Fruit fly (Drosophila melanogaster) whole organism, embryonic: ENCODE measurements around the gene Mical.

Experiments used
- Abd-B ChIP-seq: fragments of 200-800 bp; sonication (Bioruptor generic); optimal IDR thresholded peaks from 2 replicates; lab custom pipeline; 2018; ENCODE audit warnings: missing biosample characterization, mild to moderate bottlenecking, missing genetic modification characterization, moderate library complexity
- BEAF-32 ChIP-seq: fragments of 200-800 bp; sonication (Bioruptor generic); optimal IDR thresholded peaks from 3 replicates; lab custom pipeline; 2017; ENCODE audit warnings: missing biosample characterization, missing genetic modification characterization, mild to moderate bottlenecking, moderate library complexity, missing genetic modification reagents
- CG10431 ChIP-seq: fragments of 200-800 bp; sonication (Bioruptor generic); optimal IDR thresholded peaks from 3 replicates; lab custom pipeline; 2018; ENCODE audit warnings: missing biosample characterization, mild to moderate bottlenecking, missing genetic modification characterization
- CG12391 ChIP-seq: fragments of 200-800 bp; sonication (Bioruptor generic); optimal IDR thresholded peaks from 3 replicates; lab custom pipeline; 2018; ENCODE audit warnings: missing biosample characterization, mild to moderate bottlenecking, missing genetic modification characterization, moderate library complexity
- CG12659 ChIP-seq: fragments of 200-800 bp; sonication (Bioruptor generic); optimal IDR thresholded peaks from 3 replicates; lab custom pipeline; 2017; ENCODE audit warnings: mild to moderate bottlenecking, missing biosample characterization, missing genetic modification reagents, missing genetic modification characterization
- CG12769 ChIP-seq: fragments of 200-800 bp; sonication (Bioruptor generic); optimal IDR thresholded peaks from 2 replicates; lab custom pipeline; 2019; ENCODE audit warnings: missing biosample characterization, mild to moderate bottlenecking, missing genetic modification characterization, moderate library complexity
- CG13424 ChIP-seq: fragments of 200-800 bp; sonication (Bioruptor generic); optimal IDR thresholded peaks from 2 replicates; lab custom pipeline; 2019; ENCODE audit warnings: missing biosample characterization, mild to moderate bottlenecking, missing genetic modification characterization, moderate library complexity
- CG14667 ChIP-seq: fragments of 200-800 bp; sonication (Bioruptor generic); IDR thresholded peaks from 2 replicates; pipeline ENCODE4 v1.3.6; 2022; ENCODE audit warnings: missing biosample characterization, missing genetic modification characterization
- CG15269 ChIP-seq: fragments of 200-800 bp; sonication (Bioruptor generic); optimal IDR thresholded peaks from 2 replicates; lab custom pipeline; 2018; ENCODE audit warnings: missing biosample characterization, mild to moderate bottlenecking, missing genetic modification characterization, moderate library complexity
- CG15601 ChIP-seq: fragments of 200-800 bp; sonication (Bioruptor generic); optimal IDR thresholded peaks from 3 replicates; lab custom pipeline; 2019; ENCODE audit warnings: missing biosample characterization, mild to moderate bottlenecking, missing genetic modification characterization, moderate library complexity
- CG1603 ChIP-seq: fragments of 200-800 bp; sonication (Bioruptor generic); optimal IDR thresholded peaks from 2 replicates; lab custom pipeline; 2019; ENCODE audit warnings: missing biosample characterization, mild to moderate bottlenecking, missing genetic modification characterization, moderate library complexity
- CG17359 ChIP-seq: fragments of 200-800 bp; sonication (Bioruptor generic); optimal IDR thresholded peaks from 3 replicates; lab custom pipeline; 2018; ENCODE audit warnings: missing biosample characterization, mild to moderate bottlenecking, missing genetic modification characterization, moderate library complexity
- CG17385 ChIP-seq: fragments of 200-800 bp; sonication (Bioruptor generic); optimal IDR thresholded peaks from 3 replicates; lab custom pipeline; 2018; ENCODE audit warnings: missing biosample characterization, mild to moderate bottlenecking, missing genetic modification characterization
- CG17829 ChIP-seq: fragments of 200-800 bp; optimal IDR thresholded peaks from 2 replicates; lab custom pipeline; 2019; ENCODE audit warnings: missing biosample characterization, mild to moderate bottlenecking, missing genetic modification characterization, moderate library complexity
- CG18262 ChIP-seq: fragments of 200-800 bp; optimal IDR thresholded peaks from 3 replicates; lab custom pipeline; 2019; ENCODE audit warnings: missing biosample characterization, mild to moderate bottlenecking, missing genetic modification characterization, moderate library complexity
- CG18599 ChIP-seq: fragments of 200-800 bp; sonication (Bioruptor generic); optimal IDR thresholded peaks from 3 replicates; lab custom pipeline; 2017; ENCODE audit warnings: missing biosample characterization, missing genetic modification characterization, mild to moderate bottlenecking, moderate library complexity, missing genetic modification reagents
- CG18619 ChIP-seq: fragments of 200-800 bp; sonication (Bioruptor generic); optimal IDR thresholded peaks from 3 replicates; lab custom pipeline; 2017; ENCODE audit warnings: missing biosample characterization, mild to moderate bottlenecking, missing genetic modification characterization
- CG2199 ChIP-seq: fragments of 200-800 bp; sonication (Bioruptor generic); IDR thresholded peaks from 3 replicates; pipeline ENCODE4 v1.3.6; 2022; ENCODE audit warnings: missing biosample characterization, missing genetic modification characterization
- CG2678 ChIP-seq: fragments of 200-800 bp; sonication (Bioruptor generic); optimal IDR thresholded peaks from 3 replicates; lab custom pipeline; 2019; ENCODE audit warnings: missing biosample characterization, mild to moderate bottlenecking, missing genetic modification characterization, moderate library complexity
- CG2712 ChIP-seq: fragments of 200-800 bp; optimal IDR thresholded peaks from 3 replicates; lab custom pipeline; 2019; ENCODE audit warnings: missing biosample characterization, mild to moderate bottlenecking, missing genetic modification characterization, moderate library complexity
- CG30403 ChIP-seq: fragments of 200-800 bp; sonication (Bioruptor generic); optimal IDR thresholded peaks from 3 replicates; lab custom pipeline; 2016; ENCODE audit warnings: missing biosample characterization, missing genetic modification characterization
- CG4424 ChIP-seq: fragments of 200-800 bp; sonication (Bioruptor generic); optimal IDR thresholded peaks from 3 replicates; lab custom pipeline; 2016; ENCODE audit warnings: missing biosample characterization, missing genetic modification characterization
- CG7556 ChIP-seq: fragments of 200-800 bp; sonication (Bioruptor generic); optimal IDR thresholded peaks from 2 replicates; lab custom pipeline; 2017; ENCODE audit warnings: missing biosample characterization, mild to moderate bottlenecking, missing genetic modification characterization
- CG7839 ChIP-seq: fragments of 200-800 bp; sonication (Bioruptor generic); optimal IDR thresholded peaks from 3 replicates; lab custom pipeline; 2018; ENCODE audit warnings: missing biosample characterization, mild to moderate bottlenecking, missing genetic modification characterization, moderate library complexity
- CG8281 ChIP-seq: fragments of 200-800 bp; sonication (Bioruptor generic); optimal IDR thresholded peaks from 2 replicates; lab custom pipeline; 2018; ENCODE audit warnings: missing biosample characterization, mild to moderate bottlenecking, missing genetic modification characterization, moderate library complexity
- CG8290 ChIP-seq, 3 experiments: fragments of 200-800 bp; sonication (Bioruptor generic); optimal IDR thresholded peaks; 2 replicates each; lab custom pipeline; 2016 to 2019; ENCODE audit warnings: missing biosample characterization in 3 of 3, missing genetic modification characterization in 3 of 3, mild to moderate bottlenecking in 2 of 3, moderate library complexity in 1 of 3
- CoRest ChIP-seq: fragments of 200-800 bp; sonication (Bioruptor generic); optimal IDR thresholded peaks from 3 replicates; lab custom pipeline; 2018; ENCODE audit warnings: missing biosample characterization, mild to moderate bottlenecking, missing genetic modification characterization, moderate library complexity
- Dp ChIP-seq: fragments of 200-800 bp; sonication (Bioruptor generic); optimal IDR thresholded peaks from 2 replicates; lab custom pipeline; 2018; ENCODE audit warnings: missing biosample characterization, mild to moderate bottlenecking, missing genetic modification characterization, moderate library complexity
- Ets65A ChIP-seq: fragments of 200-800 bp; sonication (Bioruptor generic); peaks from one replicate; lab custom pipeline; 2016; ENCODE audit warnings: missing biosample characterization, missing genetic modification characterization
- Med ChIP-seq: fragments of 200-800 bp; sonication (Bioruptor generic); peaks from one replicate; lab custom pipeline; 2016; ENCODE audit warnings: missing biosample characterization, missing genetic modification characterization, mild to moderate bottlenecking, inconsistent platforms, moderate library complexity
- PHDP ChIP-seq: fragments of 200-800 bp; sonication (Bioruptor generic); optimal IDR thresholded peaks from 3 replicates; lab custom pipeline; 2018; ENCODE audit warnings: missing biosample characterization, mild to moderate bottlenecking, missing genetic modification characterization, moderate library complexity
- Pdp1 ChIP-seq, 2 experiments: fragments of 200-800 bp; sonication (Bioruptor generic); optimal IDR thresholded peaks; 3 replicates each; lab custom pipeline; 2016; ENCODE audit warnings: missing biosample characterization in 2 of 2, missing genetic modification characterization in 2 of 2, mild to moderate bottlenecking in 1 of 2, moderate library complexity in 1 of 2
- Sox102F ChIP-seq: fragments of 200-800 bp; sonication (Bioruptor generic); optimal IDR thresholded peaks from 2 replicates; lab custom pipeline; 2018; ENCODE audit warnings: missing biosample characterization, mild to moderate bottlenecking, missing genetic modification characterization, moderate library complexity
- chinmo ChIP-seq: fragments of 200-800 bp; sonication (Bioruptor generic); IDR thresholded peaks from 4 replicates; pipeline ENCODE4 v1.3.6; 2022; ENCODE audit warnings: missing biosample characterization, missing genetic modification characterization; ENCODE audit not compliant: partially characterized antibody
- corto ChIP-seq: fragments of 200-800 bp; sonication (Bioruptor generic); optimal IDR thresholded peaks from 2 replicates; lab custom pipeline; 2016; ENCODE audit warnings: missing biosample characterization, mild to moderate bottlenecking, missing genetic modification characterization, moderate library complexity
- dmrt99B ChIP-seq: fragments of 200-800 bp; sonication (Bioruptor generic); optimal IDR thresholded peaks from 2 replicates; lab custom pipeline; 2018; ENCODE audit warnings: missing biosample characterization, mild to moderate bottlenecking, missing genetic modification characterization, moderate library complexity
- dysf ChIP-seq: fragments of 200-800 bp; sonication (Bioruptor generic); IDR thresholded peaks from 3 replicates; pipeline ENCODE4 v1.3.6; 2022; ENCODE audit warnings: missing biosample characterization, missing genetic modification characterization
- eve ChIP-seq, 2 experiments: fragments of >200 bp; optimal IDR thresholded peaks; 2 replicates each; lab custom pipeline; 2017; ENCODE audit warnings: missing biosample characterization in 2 of 2, missing genetic modification characterization in 2 of 2
- gem ChIP-seq: fragments of 200-800 bp; sonication (Bioruptor generic); optimal IDR thresholded peaks from 2 replicates; lab custom pipeline; 2019; ENCODE audit warnings: missing biosample characterization, mild to moderate bottlenecking, missing genetic modification characterization, moderate library complexity
- ken ChIP-seq: fragments of 200-800 bp; sonication (Bioruptor generic); IDR thresholded peaks from 3 replicates; pipeline ENCODE4 v1.3.6; 2022; ENCODE audit warnings: missing biosample characterization, missing genetic modification characterization
- lab ChIP-seq: fragments of 200-800 bp; sonication (Bioruptor generic); optimal IDR thresholded peaks from 3 replicates; lab custom pipeline; 2017; ENCODE audit warnings: missing biosample characterization, missing genetic modification characterization, mild to moderate bottlenecking, moderate library complexity, missing genetic modification reagents
- nmo ChIP-seq: fragments of 200-800 bp; sonication (Bioruptor generic); optimal IDR thresholded peaks from 2 replicates; lab custom pipeline; 2018; ENCODE audit warnings: missing biosample characterization, mild to moderate bottlenecking, missing genetic modification characterization, moderate library complexity
- onecut ChIP-seq: fragments of 200-800 bp; sonication (Bioruptor generic); IDR thresholded peaks from 2 replicates; pipeline ENCODE4 v1.3.6; 2022; ENCODE audit warnings: missing biosample characterization, missing genetic modification characterization
- sd ChIP-seq: fragments of 200-800 bp; sonication (Bioruptor generic); optimal IDR thresholded peaks from 3 replicates; lab custom pipeline; 2018; ENCODE audit warnings: missing biosample characterization, mild to moderate bottlenecking, missing genetic modification characterization, moderate library complexity
- toy ChIP-seq: fragments of 200-800 bp; sonication (Bioruptor generic); IDR thresholded peaks from 2 replicates; pipeline ENCODE4 v1.3.6; 2022; ENCODE audit warnings: missing biosample characterization, missing genetic modification characterization
- unpg ChIP-seq: fragments of 200-800 bp; sonication (Bioruptor generic); optimal IDR thresholded peaks from 3 replicates; lab custom pipeline; 2018; ENCODE audit warnings: missing biosample characterization, mild to moderate bottlenecking, missing genetic modification characterization, moderate library complexity

Gene Mical

dm6 chr3R:10032951-10033720 lies 9.6 kb downstream of the Mical start:
- TF ChIP-seq CG12391 (tag; lab: Kevin White, UChicago) = peak; percentile 19
- TF ChIP-seq CG4424 (GFP tag; lab: Kevin White, UChicago) = peak; percentile 25
- TF ChIP-seq BEAF-32 (GFP tag; lab: Kevin White, UChicago) = no peak
- TF ChIP-seq ken (GFP tag; lab: Robert Waterston, UW) = no peak
- TF ChIP-seq CG12769 (tag; lab: Kevin White, UChicago) = peak; percentile 31
- peak; percentile 2 for TF ChIP-seq CG18619 (GFP tag; lab: Kevin White, UChicago)
- peak; percentile 13 for TF ChIP-seq CG17385
- peak; percentile 35 for TF ChIP-seq gem (tag; lab: Kevin White, UChicago)
- TF ChIP-seq CG15601 (tag; lab: Kevin White, UChicago) = peak; percentile 1
- peak; percentile 13 for TF ChIP-seq CG7556 (GFP tag; lab: Kevin White, UChicago)
- TF ChIP-seq Dp = no peak
- TF ChIP-seq CG7839 (tag; lab: Kevin White, UChicago) = peak; percentile 24
- TF ChIP-seq CG2712 (tag; lab: Kevin White, UChicago) = peak; percentile 22
- peak; percentile 54 for TF ChIP-seq Sox102F (GFP tag; lab: Kevin White, UChicago)
- peak in 1 of 2 experiments; percentile 69 for TF ChIP-seq eve (GFP tag; optimal IDR thresholded peaks at IDR 0.05; lab: Kevin White, UChicago)
- TF ChIP-seq CG10431 (GFP tag; lab: Kevin White, UChicago) = no peak
- peak; percentile 80 for TF ChIP-seq Ets65A (GFP tag; lab: Kevin White, UChicago)
- peak; percentile 58 for TF ChIP-seq CG2678 (tag; lab: Kevin White, UChicago)
- TF ChIP-seq CoRest (tag; lab: Kevin White, UChicago) = peak; percentile 23
- TF ChIP-seq toy = no peak
- peak; percentile 30 for TF ChIP-seq unpg (GFP tag; lab: Kevin White, UChicago)
- peak; percentile 40 for TF ChIP-seq CG17359
- TF ChIP-seq lab = peak; percentile 30
- TF ChIP-seq Med = peak; percentile 49
- TF ChIP-seq CG17829 (tag; lab: Kevin White, UChicago) = peak; percentile 18
- peak; percentile 6 for TF ChIP-seq CG13424
- peak; percentile 44; the same call in 1 of the 3 replicates for TF ChIP-seq dysf
- TF ChIP-seq CG18599 (GFP tag; lab: Kevin White, UChicago) = peak; percentile 22
- peak; percentile 99 for TF ChIP-seq CG8281 (tag; lab: Kevin White, UChicago)
- TF ChIP-seq CG18262 (tag; lab: Kevin White, UChicago) = peak; percentile 31
- peak; percentile 11 for TF ChIP-seq CG12659
- peak; percentile 44 for TF ChIP-seq nmo (GFP tag; lab: Kevin White, UChicago)
- TF ChIP-seq CG2199 (GFP tag; lab: Robert Waterston, UW) = no peak
- peak; percentile 15 for TF ChIP-seq sd (tag; lab: Kevin White, UChicago)
- TF ChIP-seq Pdp1 (GFP tag; optimal IDR thresholded peaks at IDR 0.05; lab: Kevin White, UChicago) = peak in 1 of 2 experiments; percentile 87
- no peak for TF ChIP-seq CG8290 (GFP tag; optimal IDR thresholded peaks at IDR 0.05; lab: Kevin White, UChicago)
- TF ChIP-seq CG8290 (tag; optimal IDR thresholded peaks at IDR 0.05; lab: Kevin White, UChicago) = peak in 1 of 2 experiments; percentile 11
- TF ChIP-seq PHDP (tag; lab: Kevin White, UChicago) = peak; percentile 16
- TF ChIP-seq CG1603 (tag; lab: Kevin White, UChicago) = peak; percentile 30
- TF ChIP-seq corto (GFP tag; lab: Kevin White, UChicago) = no peak
- TF ChIP-seq CG14667 (GFP tag; lab: Robert Waterston, UW) = no peak
- 0 out of 4 replicates have a peak, but pooled peaks have one; percentile 56 for TF ChIP-seq chinmo (GFP tag; lab: Robert Waterston, UW)
- peak; percentile 90 for TF ChIP-seq onecut (GFP tag; lab: Robert Waterston, UW)
- peak; percentile 12 for TF ChIP-seq CG30403 (GFP tag; lab: Kevin White, UChicago)
- peak; percentile 12 for TF ChIP-seq CG15269 (tag; lab: Kevin White, UChicago)
- TF ChIP-seq dmrt99B (tag; lab: Kevin White, UChicago) = peak; percentile 20
- TF ChIP-seq Abd-B = peak; percentile 41
